Fruit fly (Drosophila melanogaster) whole organism, embryonic: ENCODE measurements around the gene CG12659.
A peak's percentile ranks its signal among the peaks of the same experiment; 100 is the strongest.

Experiments used
- Ada2b ChIP-seq: fragments of 200-800 bp; sonication (Bioruptor generic); IDR thresholded peaks from 2 replicates; pipeline ENCODE4 v1.3.6; 2022; ENCODE audit warnings: missing biosample characterization, missing genetic modification characterization
- Asciz ChIP-seq: fragments of 200-800 bp; sonication (Bioruptor generic); optimal IDR thresholded peaks from 2 replicates; lab custom pipeline; 2017; ENCODE audit warnings: missing biosample characterization, mild to moderate bottlenecking, missing genetic modification characterization, missing genetic modification reagents
- CG11085 ChIP-seq: fragments of 200-800 bp; sonication (Bioruptor generic); IDR thresholded peaks from 2 replicates; pipeline ENCODE4 v1.3.6; 2022; ENCODE audit warnings: missing biosample characterization, missing genetic modification characterization
- CG12155 ChIP-seq: fragments of 200-800 bp; sonication (Bioruptor generic); optimal IDR thresholded peaks from 3 replicates; lab custom pipeline; 2016; ENCODE audit warnings: missing biosample characterization, missing genetic modification characterization
- CG13624 ChIP-seq: fragments of 200-800 bp; sonication (Bioruptor generic); optimal IDR thresholded peaks from 2 replicates; lab custom pipeline; 2016; ENCODE audit warnings: missing biosample characterization, missing genetic modification characterization
- CG14667 ChIP-seq: fragments of 200-800 bp; sonication (Bioruptor generic); IDR thresholded peaks from 2 replicates; pipeline ENCODE4 v1.3.6; 2022; ENCODE audit warnings: missing biosample characterization, missing genetic modification characterization
- CG16779 ChIP-seq: fragments of 200-800 bp; sonication (Bioruptor generic); IDR thresholded peaks from 2 replicates; pipeline ENCODE4 v1.3.6; 2022; ENCODE audit warnings: missing biosample characterization, missing genetic modification characterization
- CG17912 ChIP-seq: fragments of 200-800 bp; sonication (Bioruptor generic); optimal IDR thresholded peaks from 2 replicates; lab custom pipeline; 2018; ENCODE audit warnings: missing biosample characterization, mild to moderate bottlenecking, missing genetic modification characterization
- CG1792 ChIP-seq: fragments of 200-800 bp; sonication (Bioruptor generic); optimal IDR thresholded peaks from 2 replicates; lab custom pipeline; 2016; ENCODE audit warnings: missing biosample characterization, missing genetic modification characterization
- CG30020 ChIP-seq: fragments of 200-800 bp; optimal IDR thresholded peaks from 2 replicates; lab custom pipeline; 2019; ENCODE audit warnings: missing biosample characterization, mild to moderate bottlenecking, missing genetic modification characterization, moderate library complexity
- CG5953 ChIP-seq: fragments of 200-800 bp; sonication (Bioruptor generic); IDR thresholded peaks from 2 replicates; pipeline ENCODE4 v1.3.6; 2022; ENCODE audit warnings: missing biosample characterization, missing genetic modification characterization
- CG6813 ChIP-seq: fragments of 200-800 bp; sonication (Bioruptor generic); optimal IDR thresholded peaks from 2 replicates; lab custom pipeline; 2017; ENCODE audit warnings: missing biosample characterization, missing genetic modification characterization, mild to moderate bottlenecking, moderate library complexity, missing genetic modification reagents
- CG6854 ChIP-seq: fragments of 200-800 bp; sonication (Bioruptor generic); optimal IDR thresholded peaks from 3 replicates; lab custom pipeline; 2017; ENCODE audit warnings: missing biosample characterization, mild to moderate bottlenecking, missing genetic modification characterization
- CG7963 ChIP-seq: fragments of 200-800 bp; sonication (Bioruptor generic); IDR thresholded peaks from 3 replicates; pipeline ENCODE4 v1.3.6; 2022; ENCODE audit warnings: missing biosample characterization, missing genetic modification characterization; ENCODE audit not compliant: partially characterized antibody
- CG8359 ChIP-seq: fragments of 200-800 bp; sonication (Bioruptor generic); optimal IDR thresholded peaks from 2 replicates; lab custom pipeline; 2017; ENCODE audit warnings: missing biosample characterization, mild to moderate bottlenecking, missing genetic modification characterization, borderline replicate concordance
- CG9727 ChIP-seq: fragments of 200-800 bp; sonication (Bioruptor generic); optimal IDR thresholded peaks from 3 replicates; lab custom pipeline; 2017; ENCODE audit warnings: missing biosample characterization, mild to moderate bottlenecking, missing genetic modification characterization
- Deaf1 ChIP-seq: fragments of 200-800 bp; optimal IDR thresholded peaks from 3 replicates; lab custom pipeline; 2019; ENCODE audit warnings: missing biosample characterization, mild to moderate bottlenecking, missing genetic modification characterization, moderate library complexity
- Dfd ChIP-seq, 2 experiments: fragments of >200 bp; optimal IDR thresholded peaks; 2 replicates each; lab custom pipeline; 2017; ENCODE audit warnings: missing biosample characterization in 2 of 2, missing genetic modification characterization in 2 of 2
- E2f2 ChIP-seq: fragments of 200-800 bp; sonication (Bioruptor generic); IDR thresholded peaks from 2 replicates; pipeline ENCODE4 v1.3.6; 2022; ENCODE audit warnings: missing biosample characterization, missing genetic modification characterization
- Ets65A ChIP-seq: fragments of 200-800 bp; sonication (Bioruptor generic); peaks from one replicate; lab custom pipeline; 2016; ENCODE audit warnings: missing biosample characterization, missing genetic modification characterization
- Fer2 ChIP-seq: fragments of 200-800 bp; sonication (Bioruptor generic); optimal IDR thresholded peaks from 2 replicates; lab custom pipeline; 2018; ENCODE audit warnings: missing biosample characterization, mild to moderate bottlenecking, missing genetic modification characterization, moderate library complexity
- Hey ChIP-seq: fragments of 200-800 bp; sonication (Bioruptor generic); optimal IDR thresholded peaks from 3 replicates; lab custom pipeline; 2018; ENCODE audit warnings: missing biosample characterization, mild to moderate bottlenecking, missing genetic modification characterization
- Hmr ChIP-seq: fragments of 200-800 bp; sonication (Bioruptor generic); optimal IDR thresholded peaks from 3 replicates; lab custom pipeline; 2017; ENCODE audit warnings: mild to moderate bottlenecking, missing biosample characterization, missing genetic modification reagents, missing genetic modification characterization
- Lim3 ChIP-seq: fragments of 200-800 bp; sonication (Bioruptor generic); IDR thresholded peaks from 2 replicates; pipeline ENCODE4 v1.3.6; 2022; ENCODE audit warnings: missing biosample characterization, missing genetic modification characterization
- MTF-1 ChIP-seq: fragments of 200-800 bp; sonication (Bioruptor generic); optimal IDR thresholded peaks from 2 replicates; lab custom pipeline; 2018; ENCODE audit warnings: missing biosample characterization, mild to moderate bottlenecking, missing genetic modification characterization, borderline replicate concordance
- Mes4 ChIP-seq: fragments of 200-800 bp; sonication (Bioruptor generic); optimal IDR thresholded peaks from 2 replicates; lab custom pipeline; 2016; ENCODE audit warnings: missing biosample characterization, missing genetic modification characterization
- Optix ChIP-seq: fragments of 200-800 bp; sonication (Bioruptor generic); IDR thresholded peaks from 3 replicates; pipeline ENCODE4 v1.3.6; 2022; ENCODE audit warnings: missing biosample characterization, missing genetic modification characterization
- Ravus ChIP-seq: fragments of 200-800 bp; sonication (Bioruptor generic); IDR thresholded peaks from 2 replicates; pipeline ENCODE4 v1.3.6; 2022; ENCODE audit warnings: missing biosample characterization, missing genetic modification characterization
- Rx ChIP-seq: fragments of 200-800 bp; sonication (Bioruptor generic); IDR thresholded peaks from 2 replicates; pipeline ENCODE4 v1.3.6; 2022; ENCODE audit warnings: missing biosample characterization, missing genetic modification characterization
- Ssrp ChIP-seq: fragments of 200-800 bp; sonication (Bioruptor generic); optimal IDR thresholded peaks from 2 replicates; lab custom pipeline; 2018; ENCODE audit warnings: missing biosample characterization, mild to moderate bottlenecking, missing genetic modification characterization, moderate library complexity
- Taf1 ChIP-seq: fragments of 200-800 bp; sonication (Bioruptor generic); IDR thresholded peaks from 2 replicates; pipeline ENCODE4 v1.3.6; 2022; ENCODE audit warnings: missing biosample characterization, missing genetic modification characterization
- Tbp ChIP-seq: fragments of >200 bp; optimal IDR thresholded peaks from 2 replicates; lab custom pipeline; 2018; ENCODE audit warnings: missing biosample characterization, missing genetic modification characterization
- bbx ChIP-seq: fragments of 200-800 bp; sonication (Bioruptor generic); IDR thresholded peaks from 2 replicates; pipeline ENCODE4 v1.3.6; 2022; ENCODE audit warnings: missing biosample characterization, missing genetic modification characterization; ENCODE audit not compliant: partially characterized antibody
- btn ChIP-seq: fragments of 200-800 bp; sonication (Bioruptor generic); optimal IDR thresholded peaks from 2 replicates; lab custom pipeline; 2016; ENCODE audit warnings: missing biosample characterization, missing genetic modification characterization
- cwo ChIP-seq: fragments of 200-800 bp; sonication (Bioruptor generic); optimal IDR thresholded peaks from 3 replicates; lab custom pipeline; 2017; ENCODE audit warnings: missing biosample characterization, missing genetic modification characterization, mild to moderate bottlenecking, moderate library complexity, missing genetic modification reagents
- dimm ChIP-seq: fragments of 200-800 bp; sonication (Bioruptor generic); IDR thresholded peaks from 2 replicates; pipeline ENCODE4 v1.3.6; 2022; ENCODE audit warnings: missing biosample characterization, missing genetic modification characterization
- dmrt11E ChIP-seq: fragments of 200-800 bp; sonication (Bioruptor generic); optimal IDR thresholded peaks from 3 replicates; lab custom pipeline; 2018; ENCODE audit warnings: missing biosample characterization, mild to moderate bottlenecking, missing genetic modification characterization, moderate library complexity
- dmrt99B ChIP-seq: fragments of 200-800 bp; sonication (Bioruptor generic); optimal IDR thresholded peaks from 2 replicates; lab custom pipeline; 2018; ENCODE audit warnings: missing biosample characterization, mild to moderate bottlenecking, missing genetic modification characterization, moderate library complexity
- fd3F ChIP-seq: fragments of 200-800 bp; sonication (Bioruptor generic); optimal IDR thresholded peaks from 2 replicates; lab custom pipeline; 2018; ENCODE audit warnings: missing biosample characterization, mild to moderate bottlenecking, missing genetic modification characterization, moderate library complexity
- gem ChIP-seq: fragments of 200-800 bp; sonication (Bioruptor generic); optimal IDR thresholded peaks from 2 replicates; lab custom pipeline; 2019; ENCODE audit warnings: missing biosample characterization, mild to moderate bottlenecking, missing genetic modification characterization, moderate library complexity
- gro ChIP-seq: fragments of 200-800 bp; sonication (Bioruptor generic); optimal IDR thresholded peaks from 2 replicates; lab custom pipeline; 2016; ENCODE audit warnings: missing biosample characterization, missing genetic modification characterization
- knrl ChIP-seq: fragments of 200-800 bp; sonication (Bioruptor generic); IDR thresholded peaks from 3 replicates; pipeline ENCODE4 v1.3.6; 2022; ENCODE audit warnings: missing biosample characterization, missing genetic modification characterization; ENCODE audit not compliant: partially characterized antibody
- lmd ChIP-seq: fragments of 200-800 bp; sonication (Bioruptor generic); IDR thresholded peaks from 2 replicates; pipeline ENCODE4 v1.3.6; 2022; ENCODE audit warnings: missing biosample characterization, missing genetic modification characterization
- peb ChIP-seq: fragments of 200-800 bp; sonication (Bioruptor generic); IDR thresholded peaks from 2 replicates; pipeline ENCODE4 v1.3.6; 2022; ENCODE audit warnings: missing biosample characterization, missing genetic modification characterization
- pho ChIP-seq: fragments of 200-800 bp; sonication (Bioruptor generic); optimal IDR thresholded peaks from 2 replicates; lab custom pipeline; 2016; ENCODE audit warnings: missing biosample characterization, missing genetic modification characterization
- ranshi ChIP-seq: fragments of 200-800 bp; sonication (Bioruptor generic); IDR thresholded peaks from 2 replicates; pipeline ENCODE4 v1.3.6; 2022; ENCODE audit warnings: missing biosample characterization, missing genetic modification characterization
- run ChIP-seq: fragments of 200-800 bp; sonication (Bioruptor generic); optimal IDR thresholded peaks from 3 replicates; lab custom pipeline; 2018; ENCODE audit warnings: missing biosample characterization, mild to moderate bottlenecking, missing genetic modification characterization
- tll ChIP-seq, 2 experiments: fragments of 200-800 bp in 1 of 2; fragments of >200 bp in 1 of 2; sonication (Bioruptor generic) in 1 of 2; optimal IDR thresholded peaks; 2 replicates each; lab custom pipeline; 2017 to 2019; ENCODE audit warnings: missing biosample characterization in 2 of 2, missing genetic modification characterization in 2 of 2, mild to moderate bottlenecking in 1 of 2, moderate library complexity in 1 of 2
- tx ChIP-seq: fragments of 200-800 bp; sonication (Bioruptor generic); optimal IDR thresholded peaks from 2 replicates; lab custom pipeline; 2016; ENCODE audit warnings: missing biosample characterization, missing genetic modification characterization
- yki ChIP-seq: fragments of >200 bp; optimal IDR thresholded peaks from 3 replicates; lab custom pipeline; 2018

Gene CG12659

DNA sequence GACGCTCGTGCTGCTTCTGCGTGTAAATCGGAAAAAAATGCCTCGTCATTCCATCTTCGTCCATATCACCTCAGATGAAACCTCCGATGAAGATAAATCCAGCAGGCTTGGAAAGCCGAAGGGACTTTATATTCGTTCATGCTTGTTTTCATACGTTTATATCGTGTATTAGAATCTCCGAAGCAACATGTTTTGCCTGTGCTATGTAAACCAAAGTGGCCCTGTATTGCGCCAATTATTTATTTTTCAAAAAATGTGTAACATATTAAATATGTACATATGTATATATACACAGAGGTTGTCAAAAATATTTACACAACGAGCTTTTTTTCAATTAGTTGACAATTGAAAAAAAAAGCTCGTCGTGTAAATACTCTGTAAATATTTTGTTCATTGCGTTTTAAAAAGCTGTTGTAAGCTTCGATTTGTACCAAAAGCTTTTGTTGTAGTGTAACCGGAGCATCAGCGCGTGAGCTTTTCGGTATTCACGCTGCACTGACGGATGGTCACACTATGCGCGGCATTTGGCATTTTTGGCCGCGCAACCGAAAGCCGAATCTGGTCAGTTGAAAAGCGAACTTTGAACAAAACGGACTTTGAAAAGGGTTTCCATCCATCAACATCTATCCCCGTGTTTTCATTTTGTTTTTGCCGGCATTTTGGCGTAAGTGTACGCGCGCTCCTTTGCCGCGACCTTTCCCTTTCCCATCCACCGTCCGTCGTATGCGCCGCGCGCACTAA is 17.6 kb downstream of the CG12659 start, which contains the start of gene CG12065 (continued):
- TF ChIP-seq CG6854 (GFP tag; lab: Kevin White, UChicago), result no peak
- no peak for TF ChIP-seq Ravus
- TF ChIP-seq CG17912 (GFP tag; lab: Kevin White, UChicago), result peak; percentile 78
- TF ChIP-seq CG6813 (GFP tag; lab: Kevin White, UChicago), result peak; percentile 69
- TF ChIP-seq Ets65A (GFP tag; lab: Kevin White, UChicago), result no peak
- peak; percentile 57 for TF ChIP-seq CG8359 (GFP tag; lab: Kevin White, UChicago)
- TF ChIP-seq E2f2 (GFP tag; lab: Robert Waterston, UW), result peak; percentile 86
- TF ChIP-seq cwo, result no peak
- TF ChIP-seq CG11085 (GFP tag; lab: Robert Waterston, UW), result no peak
- peak; percentile 62 for TF ChIP-seq gem (tag; lab: Kevin White, UChicago)
- no peak for TF ChIP-seq CG30020 (tag; lab: Kevin White, UChicago)
- TF ChIP-seq tx (GFP tag; lab: Kevin White, UChicago), result no peak
- TF ChIP-seq CG1792, result no peak
- peak; percentile 75 for TF ChIP-seq MTF-1 (GFP tag; lab: Kevin White, UChicago)
- no peak for TF ChIP-seq CG7963 (GFP tag; lab: Robert Waterston, UW)
- no peak for TF ChIP-seq CG16779
- no peak for TF ChIP-seq Deaf1 (tag; lab: Kevin White, UChicago)
- TF ChIP-seq Ssrp (tag; lab: Kevin White, UChicago), result no peak
- no peak for TF ChIP-seq CG13624
- no peak for TF ChIP-seq pho (GFP tag; lab: Kevin White, UChicago)
- no peak for TF ChIP-seq Hey (tag; lab: Kevin White, UChicago)
- TF ChIP-seq Taf1, result no peak
- peak; percentile 51 for TF ChIP-seq run (tag; lab: Kevin White, UChicago)
- TF ChIP-seq Fer2 (tag; lab: Kevin White, UChicago), result peak; percentile 37
- no peak for TF ChIP-seq CG9727 (GFP tag; lab: Kevin White, UChicago)
- TF ChIP-seq CG5953 (GFP tag; lab: Robert Waterston, UW), result no peak
- TF ChIP-seq Optix, result no peak
- no peak for TF ChIP-seq tll (GFP tag; optimal IDR thresholded peaks at IDR 0.05; lab: Kevin White, UChicago)
- TF ChIP-seq Asciz (GFP tag; lab: Kevin White, UChicago), result peak; percentile 86
- TF ChIP-seq ranshi (GFP tag; lab: Robert Waterston, UW), result peak; percentile 16; the same call in 1 of the 2 replicates
- no peak for TF ChIP-seq CG14667 (GFP tag; lab: Robert Waterston, UW)
- no peak for TF ChIP-seq Lim3 (GFP tag; lab: Robert Waterston, UW)
- peak; percentile 37; the same call in 1 of the 2 replicates for TF ChIP-seq bbx (GFP tag; lab: Robert Waterston, UW)
- no peak for TF ChIP-seq lmd
- no peak for TF ChIP-seq CG12155
- TF ChIP-seq Dfd (GFP tag; optimal IDR thresholded peaks at IDR 0.05; lab: Kevin White, UChicago), result no peak
- peak; percentile 73 for TF ChIP-seq fd3F (GFP tag; lab: Kevin White, UChicago)
- TF ChIP-seq gro, result no peak
- TF ChIP-seq knrl (GFP tag; lab: Robert Waterston, UW), result peak; percentile 49; the same call in 2 of the 3 replicates
- peak; percentile 9; the same call in 1 of the 2 replicates for TF ChIP-seq Ada2b (GFP tag; lab: Robert Waterston, UW)
- no peak for TF ChIP-seq peb
- TF ChIP-seq btn (GFP tag; lab: Kevin White, UChicago), result no peak
- TF ChIP-seq Hmr (GFP tag; lab: Kevin White, UChicago), result peak; percentile 64
- no peak for TF ChIP-seq Rx
- TF ChIP-seq dmrt11E, result peak; percentile 19
- no peak for TF ChIP-seq Tbp
- no peak for TF ChIP-seq Mes4 (GFP tag; lab: Kevin White, UChicago)
- peak; percentile 27 for TF ChIP-seq dmrt99B (tag; lab: Kevin White, UChicago)
- no peak for TF ChIP-seq yki (lab: Kevin White, UChicago)
- TF ChIP-seq dimm (GFP tag; lab: Robert Waterston, UW), result no peak
